Worm (Caenorhabditis elegans): ENCODE results near the gene cpin-1.

Gene cpin-1

DNA sequence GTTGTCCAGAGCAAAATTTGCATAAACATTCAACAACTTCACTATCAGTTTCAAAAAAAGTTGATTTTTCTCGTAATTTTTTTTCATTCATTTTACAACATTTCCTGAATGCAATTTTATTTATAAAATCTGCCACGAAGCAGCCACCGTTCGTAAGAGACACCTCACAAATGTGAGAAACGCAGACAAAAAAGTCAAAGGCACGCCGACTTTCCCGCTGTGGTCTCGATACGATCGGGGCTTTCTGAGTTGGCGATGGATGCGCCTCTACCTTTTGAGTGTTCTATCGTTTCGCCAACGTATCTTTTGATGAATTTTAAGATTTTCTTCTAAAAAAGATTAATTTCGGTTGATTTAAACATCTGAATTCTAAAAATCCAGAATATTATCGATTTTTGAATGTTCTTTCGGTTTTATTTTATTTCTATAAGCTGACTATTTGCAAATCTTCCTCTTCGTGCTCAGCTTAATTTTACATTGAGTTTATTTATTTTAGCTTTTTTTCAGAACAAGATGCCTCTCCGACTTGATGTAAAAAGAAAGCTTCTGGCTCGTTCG lies 8.8 kb downstream of the cpin-1 start, which contains the start of gene copb-2 (continued):
- no peak for TF ChIP-seq lir-3 (tag; optimal IDR thresholded peaks at IDR 0.05; ENCODE audit: poor library complexity)
- no peak for TF ChIP-seq sptf-1 (tag; optimal IDR thresholded peaks at IDR 0.05)

DNA sequence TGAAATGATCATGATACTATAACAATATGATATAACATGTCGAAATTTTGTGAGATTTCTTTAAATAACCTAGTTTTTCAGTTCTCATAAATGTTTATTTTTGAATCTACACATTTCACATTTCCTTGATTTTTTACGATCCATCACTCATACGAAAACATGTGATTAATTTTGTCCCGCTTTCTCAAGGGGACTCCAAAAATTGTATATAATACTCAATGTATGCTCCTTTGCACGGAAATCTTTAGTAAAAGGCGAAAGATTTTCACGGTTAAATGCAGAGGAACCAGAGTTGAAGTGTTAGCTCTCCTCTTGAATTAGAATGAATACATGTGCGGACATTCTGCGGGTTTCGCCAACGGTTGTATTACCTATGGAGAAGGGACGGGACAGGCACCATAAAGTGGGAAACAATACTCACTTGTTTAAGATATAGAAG lies 13.9 kb downstream of the cpin-1 start:
- TF ChIP-seq efl-1 (optimal IDR thresholded peaks at IDR 0.05) = no peak
- TF ChIP-seq efl-1 (GFP tag; optimal IDR thresholded peaks at IDR 0.05 in 1 of 2) = peak in 1 of 2 experiments; percentile 58
- TF ChIP-seq lin-14 (GFP tag; optimal IDR thresholded peaks at IDR 0.05) = peak; percentile 20
- TF ChIP-seq nhr-47 (tag; optimal IDR thresholded peaks at IDR 0.05) = peak; percentile 9
- TF ChIP-seq nhr-19 (GFP tag; conservative IDR thresholded peaks at IDR 0.05) = peak; percentile 30; the same call in 1 of the 2 replicates
- TF ChIP-seq sox-4 (tag; optimal IDR thresholded peaks at IDR 0.05) = no peak
- TF ChIP-seq lin-39 (tag; optimal IDR thresholded peaks at IDR 0.05) = peak; percentile 17
- peak; percentile 21 for TF ChIP-seq dsc-1 (tag; optimal IDR thresholded peaks at IDR 0.05)
- TF ChIP-seq nhr-85 (tag) = peak; percentile 71
- TF ChIP-seq nhr-71 (tag; optimal IDR thresholded peaks at IDR 0.05) = peak; percentile 47
- peak; percentile 90 for TF ChIP-seq snpc-4 (tag; optimal IDR thresholded peaks at IDR 0.05)
- no peak for TF ChIP-seq skn-1 (tag; optimal IDR thresholded peaks at IDR 0.05)
- TF ChIP-seq aly-2 (tag; optimal IDR thresholded peaks at IDR 0.05) = no peak
- peak; percentile 5 for TF ChIP-seq ama-1 (optimal IDR thresholded peaks at IDR 0.05)
- TF ChIP-seq mdl-1 (tag; optimal IDR thresholded peaks at IDR 0.05) = no peak

DNA sequence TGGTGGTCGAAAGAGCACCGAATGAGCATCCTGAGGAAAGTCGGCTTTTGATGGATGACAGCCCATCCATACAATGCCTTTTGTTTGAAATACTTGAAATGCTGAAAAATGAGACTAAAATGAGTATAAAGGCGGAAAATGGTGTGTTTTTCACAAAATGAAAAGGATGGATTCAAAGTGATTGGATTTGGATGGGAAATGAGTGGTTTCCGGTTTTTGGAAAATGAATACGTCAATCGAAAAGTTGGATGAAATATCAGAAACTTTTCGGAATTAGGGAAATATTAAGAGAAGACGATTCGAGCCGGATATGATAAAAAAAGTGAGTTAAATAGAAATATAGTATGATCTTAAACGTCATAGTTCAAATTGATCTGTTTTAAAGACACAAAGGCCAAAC lies 16.9 kb downstream of the cpin-1 start, which contains the start of gene F38E11.6:
F38E11.6 (minus strand) TSS at position 101 of the 400 bp plus-strand sequence.
- TF ChIP-seq nhr-11 (tag; optimal IDR thresholded peaks at IDR 0.05) (no peak), egl-27 (tag; optimal IDR thresholded peaks at IDR 0.05) (no peak), vab-15 (tag; optimal IDR thresholded peaks at IDR 0.05) (no peak), ztf-4 (tag; optimal IDR thresholded peaks at IDR 0.05) (no peak), elt-2 (tag; optimal IDR thresholded peaks at IDR 0.05) (no peak), fkh-8 (tag; optimal IDR thresholded peaks at IDR 0.05) (peak; percentile 16), nhr-85 (tag) (no peak), lin-13 (GFP tag; optimal IDR thresholded peaks at IDR 0.05) (no peak)

DNA sequence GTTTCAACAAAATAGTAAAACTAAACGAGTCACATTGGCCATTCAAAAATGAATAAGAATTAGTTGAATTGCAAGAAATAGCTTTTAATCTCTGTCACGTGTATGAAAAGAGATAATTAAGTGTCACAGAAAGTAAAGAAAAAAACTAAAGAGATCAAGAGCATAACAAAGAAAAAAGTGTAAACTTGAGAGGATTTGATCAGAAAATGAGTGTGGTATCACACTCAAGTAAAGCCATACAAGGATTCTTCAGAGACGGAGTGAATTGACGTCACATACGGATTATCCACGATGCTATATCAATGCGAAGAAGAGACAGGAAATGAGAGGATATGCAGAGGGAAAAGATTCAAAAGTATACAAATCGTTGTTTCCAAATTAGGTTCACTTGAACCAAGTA lies 18.8 kb downstream of the cpin-1 start:
- peak; percentile 35 for TF ChIP-seq nhr-47 (tag; optimal IDR thresholded peaks at IDR 0.05)
- no peak for TF ChIP-seq nhr-28 (tag; optimal IDR thresholded peaks at IDR 0.05)
- no peak for TF ChIP-seq hpl-2 (GFP tag; optimal IDR thresholded peaks at IDR 0.05)
- no peak for TF ChIP-seq elt-3 (tag; optimal IDR thresholded peaks at IDR 0.05)
- peak; percentile 24 for TF ChIP-seq ceh-8 (GFP tag; optimal IDR thresholded peaks at IDR 0.05)
- TF ChIP-seq hlh-17 (GFP tag; optimal IDR thresholded peaks at IDR 0.05; ENCODE audit: borderline replicate concordance) = no peak
- TF ChIP-seq dsc-1 (tag; optimal IDR thresholded peaks at IDR 0.05) = peak; percentile 98
- TF ChIP-seq lin-39 (tag; optimal IDR thresholded peaks at IDR 0.05) = no peak
- peak; percentile 74 for TF ChIP-seq sox-4 (tag; optimal IDR thresholded peaks at IDR 0.05)
- peak; percentile 57 for TF ChIP-seq fkh-8 (tag; optimal IDR thresholded peaks at IDR 0.05)
- TF ChIP-seq pax-3 (tag; optimal IDR thresholded peaks at IDR 0.05) = peak; percentile 79
- no peak for TF ChIP-seq nhr-76 (tag; optimal IDR thresholded peaks at IDR 0.05)

DNA sequence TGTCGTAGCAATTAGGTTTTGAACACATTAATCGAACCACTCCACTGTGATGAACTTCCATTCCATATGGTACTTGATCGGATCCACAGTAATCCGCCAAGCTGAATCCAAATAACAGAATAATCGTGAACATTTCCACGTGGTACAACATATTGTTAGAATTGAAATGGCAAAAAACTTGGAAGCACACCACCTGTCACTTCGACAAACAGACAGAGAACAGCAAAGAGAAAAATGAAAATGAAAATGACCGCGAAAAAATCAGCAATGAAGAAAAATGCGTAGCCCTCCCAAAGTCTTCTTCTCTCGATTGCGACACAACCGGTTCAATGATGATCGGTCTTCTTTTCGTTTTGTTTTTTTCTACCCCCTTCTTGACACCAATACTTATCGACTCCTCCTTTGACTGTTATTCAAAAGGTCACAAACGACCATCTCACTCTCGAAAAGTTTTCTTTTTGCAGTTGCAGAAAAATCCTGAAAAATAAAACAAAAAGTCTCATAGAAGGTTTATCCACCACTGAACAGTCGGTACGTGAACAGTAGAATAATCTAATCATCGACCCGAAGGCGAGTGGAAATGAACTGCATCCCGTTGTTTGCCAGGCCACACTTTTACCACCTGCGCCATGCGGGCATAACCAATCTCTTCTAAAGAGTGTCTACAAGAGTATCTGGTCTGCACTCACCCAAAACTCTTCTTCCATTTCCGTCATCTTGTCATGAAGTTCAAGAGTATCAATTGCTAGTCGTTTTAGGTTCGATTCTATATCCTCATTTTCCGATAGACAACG lies 26.9 kb downstream of the cpin-1 start, which contains the start of gene wrt-3:
wrt-3 (minus strand) TSS at position 322 of the 794 bp plus-strand sequence.
- TF ChIP-seq nhr-11 (tag; optimal IDR thresholded peaks at IDR 0.05) (no peak), hlh-4 (tag; optimal IDR thresholded peaks at IDR 0.05) (no peak), nhr-85 (tag) (peak; percentile 89), nhr-47 (tag; optimal IDR thresholded peaks at IDR 0.05) (peak; percentile 65), elt-2 (tag; optimal IDR thresholded peaks at IDR 0.05) (peak; percentile 14), ces-1 (GFP tag; optimal IDR thresholded peaks at IDR 0.05) (no peak), C04F5.9 (tag; optimal IDR thresholded peaks at IDR 0.05) (no peak), sup-37 (GFP tag; optimal IDR thresholded peaks at IDR 0.05) (no peak), nhr-76 (tag; optimal IDR thresholded peaks at IDR 0.05) (no peak), fkh-4 (tag; optimal IDR thresholded peaks at IDR 0.05; ENCODE audit: borderline replicate concordance) (no peak), mab-9 (GFP tag; IDR thresholded peaks at IDR 0.05) (no peak), swsn-7 (tag; optimal IDR thresholded peaks at IDR 0.05) (peak; percentile 53), egl-13 (tag; optimal IDR thresholded peaks at IDR 0.05) (peak; percentile 18), aly-2 (tag; optimal IDR thresholded peaks at IDR 0.05) (peak; percentile 39), grh-1 (GFP tag; IDR thresholded peaks at IDR 0.05) (peak; percentile 41), unc-98 (GFP tag; IDR thresholded peaks at IDR 0.05) (no peak), blmp-1 (tag; optimal IDR thresholded peaks at IDR 0.05) (peak; percentile 89), dsc-1 (tag; optimal IDR thresholded peaks at IDR 0.05) (peak; percentile 27), ceh-88 (GFP tag; IDR thresholded peaks at IDR 0.05) (no peak)

Measured in whole organism, L1 larva.